Fruit fly (Drosophila melanogaster): ENCODE data around the gene CG14969.

Gene CG14969

dm6 chr3L:3373994-3374623 lies 39.3 kb upstream of the CG14969 start, which contains the start of the genes Ythdc1 and CG12010 (continued):
- TF ChIP-seq Sox102F (GFP tag; optimal IDR thresholded peaks at IDR 0.05) (no peak), Lim3 (GFP tag; IDR thresholded peaks at IDR 0.05) (no peak), Sry-β (GFP tag; optimal IDR thresholded peaks at IDR 0.05) (peak; percentile 83), psq (GFP tag; optimal IDR thresholded peaks at IDR 0.05) (no peak), CG7839 (tag; optimal IDR thresholded peaks at IDR 0.05) (no peak), kay (GFP tag; optimal IDR thresholded peaks at IDR 0.05) (peak; percentile 78), Xrp1 (GFP tag; IDR thresholded peaks at IDR 0.05) (no peak), Hmx (GFP tag; optimal IDR thresholded peaks at IDR 0.05) (no peak), CG14050 (GFP tag; IDR thresholded peaks at IDR 0.05) (no peak), CG5953 (GFP tag; IDR thresholded peaks at IDR 0.05) (no peak), CG13287 (GFP tag; IDR thresholded peaks at IDR 0.05; ENCODE audit: partially characterized antibody) (peak; percentile 90), Doc2 (GFP tag; IDR thresholded peaks at IDR 0.05) (no peak), CG12071 (GFP tag; optimal IDR thresholded peaks at IDR 0.05) (no peak), cwo (GFP tag; optimal IDR thresholded peaks at IDR 0.05) (no peak), CG17568 (GFP tag; optimal IDR thresholded peaks at IDR 0.05) (no peak), ranshi (GFP tag; IDR thresholded peaks at IDR 0.05) (no peak), CG6683 (GFP tag; optimal IDR thresholded peaks at IDR 0.05) (no peak), vnd (GFP tag; IDR thresholded peaks at IDR 0.05; ENCODE audit: partially characterized antibody) (peak; percentile 90), Fer1 (GFP tag; optimal IDR thresholded peaks at IDR 0.05) (peak; percentile 38), CG9876 (GFP tag; optimal IDR thresholded peaks at IDR 0.05) (no peak), gem (tag; optimal IDR thresholded peaks at IDR 0.05) (no peak), CG5245 (GFP tag; optimal IDR thresholded peaks at IDR 0.05) (no peak), nerfin-1 (tag; optimal IDR thresholded peaks at IDR 0.05) (peak; percentile 5), Max (GFP tag; optimal IDR thresholded peaks at IDR 0.05) (no peak), dpn (GFP tag; optimal IDR thresholded peaks at IDR 0.05) (no peak), Atf6 (GFP tag; IDR thresholded peaks at IDR 0.05) (no peak), z (GFP tag; IDR thresholded peaks at IDR 0.05) (no peak), nau (GFP tag; optimal IDR thresholded peaks at IDR 0.05) (no peak), CG6272 (GFP tag; IDR thresholded peaks at IDR 0.05) (no peak), CG16863 (GFP tag; optimal IDR thresholded peaks at IDR 0.05) (no peak), fd64A (GFP tag; optimal IDR thresholded peaks at IDR 0.05) (no peak), HmgD (GFP tag; optimal IDR thresholded peaks at IDR 0.05) (peak; percentile 3), Neu2 (GFP tag; optimal IDR thresholded peaks at IDR 0.05; ENCODE audit: borderline replicate concordance) (peak; percentile 76), CG4424 (GFP tag; optimal IDR thresholded peaks at IDR 0.05) (no peak), CG6254 (GFP tag; optimal IDR thresholded peaks at IDR 0.05) (no peak), Lhr (GFP tag; optimal IDR thresholded peaks at IDR 0.05) (no peak), CG12219 (GFP tag; optimal IDR thresholded peaks at IDR 0.05) (no peak), CG4617 (GFP tag; optimal IDR thresholded peaks at IDR 0.05; ENCODE audit: borderline replicate concordance) (peak; percentile 87), ro (GFP tag; IDR thresholded peaks at IDR 0.05) (no peak), pzg (GFP tag; optimal IDR thresholded peaks at IDR 0.05) (peak; percentile 92), Lpt (GFP tag; optimal IDR thresholded peaks at IDR 0.05) (no peak), CG10462 (GFP tag; optimal IDR thresholded peaks at IDR 0.05) (no peak), Fer2 (tag; optimal IDR thresholded peaks at IDR 0.05) (no peak), CG31224 (GFP tag; IDR thresholded peaks at IDR 0.05) (no peak), CG11695 (GFP tag; IDR thresholded peaks at IDR 0.05) (no peak), repo (GFP tag; optimal IDR thresholded peaks at IDR 0.05) (no peak), Taf1 (GFP tag; IDR thresholded peaks at IDR 0.05) (no peak), CG2678 (tag; optimal IDR thresholded peaks at IDR 0.05) (no peak), Bdp1 (GFP tag; optimal IDR thresholded peaks at IDR 0.05) (no peak), tx (GFP tag; optimal IDR thresholded peaks at IDR 0.05) (no peak), CG9727 (GFP tag; optimal IDR thresholded peaks at IDR 0.05) (no peak)
